Worm (Caenorhabditis elegans): ENCODE data around the gene nas-9.

DNA sequence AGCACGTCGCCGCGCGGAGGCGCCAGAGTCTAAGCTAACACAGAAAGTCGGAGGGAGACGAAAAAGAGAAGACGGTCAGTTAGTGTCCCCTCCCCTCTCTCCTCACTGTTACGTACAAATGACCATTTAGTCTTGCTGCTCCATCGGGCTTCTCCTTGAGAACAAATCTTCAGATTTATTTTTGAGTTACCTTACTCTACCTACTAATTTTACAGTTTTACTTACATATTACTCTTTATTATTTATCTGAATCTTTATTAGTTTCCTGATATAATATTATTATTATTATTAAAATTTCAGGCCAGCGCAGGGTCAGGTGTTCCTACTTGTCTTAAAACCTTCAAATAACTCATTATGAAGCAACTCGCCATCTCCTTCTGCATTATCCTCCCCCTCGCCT is 39.0 kb downstream of the nas-9 start, which contains the start of gene R02F11.1:
- no peak for TF ChIP-seq unc-55 (GFP tag; optimal IDR thresholded peaks at IDR 0.05)
- no peak for TF ChIP-seq ztf-11 (tag; optimal IDR thresholded peaks at IDR 0.05)
- no peak for TF ChIP-seq egl-27 (tag; optimal IDR thresholded peaks at IDR 0.05)

Data from whole organism, L2 larva.